Worm (Caenorhabditis elegans) whole organism, L4 larva: Measurements from ENCODE around the gene C50A2.3.

ENCODE experiments used
- daf-16 ChIP-seq, 3 experiments: sonication (generic microtip); optimal IDR thresholded peaks; 2 replicates each; lab custom pipeline; 2016 to 2017; ENCODE audit warnings: missing genetic modification characterization in 3 of 3, missing genetic modification reagents in 3 of 3, mild to moderate bottlenecking in 2 of 3, missing compliant biosample characterization in 2 of 3, missing biosample characterization in 1 of 3, moderate library complexity in 1 of 3
- lin-13 ChIP-seq: fragments of 150-350 bp; optimal IDR thresholded peaks from 2 replicates; lab custom pipeline; 2014; ENCODE audit warnings: missing biosample characterization, missing genetic modification reagents, missing genetic modification characterization
- skn-1 ChIP-seq: fragments of 150-350 bp; optimal IDR thresholded peaks from 2 replicates; lab custom pipeline; 2014; ENCODE audit warnings: missing biosample characterization, missing genetic modification characterization

DNA sequence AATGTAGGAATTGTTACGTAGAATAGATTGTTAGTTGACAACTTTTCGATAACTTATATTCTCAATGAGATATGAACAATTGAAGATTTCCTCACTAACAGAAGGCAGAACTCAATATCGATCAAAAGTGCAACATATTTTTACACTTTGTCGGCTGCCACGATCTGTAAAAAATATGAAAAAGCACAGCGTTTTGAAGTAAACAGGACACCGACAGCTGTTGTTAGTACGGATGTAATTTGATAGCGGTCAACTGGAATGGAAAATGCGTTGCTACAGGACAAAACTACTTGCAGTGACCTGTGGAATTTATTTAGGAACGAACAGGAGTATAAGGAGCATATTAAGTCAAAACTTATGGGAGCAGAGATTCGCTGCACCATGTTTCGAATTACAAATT, 51.8 kb downstream of the C50A2.3 start:
- TF ChIP-seq skn-1 (tag; lab: Kevin White, UChicago): no peak
- TF ChIP-seq daf-16 (GFP tag; optimal IDR thresholded peaks at IDR 0.05; lab: Kevin White, UChicago): no peak
- no peak for TF ChIP-seq daf-16 (tag; optimal IDR thresholded peaks at IDR 0.05; lab: Kevin White, UChicago)
- no peak for TF ChIP-seq lin-13 (GFP tag; lab: Kevin White, UChicago)
